Fruit fly (Drosophila melanogaster) whole organism, embryonic: ENCODE results near the gene Rab18.

ENCODE experiments used
- Adf1 ChIP-seq: fragments of 200-800 bp; sonication (Bioruptor generic); IDR thresholded peaks from 2 replicates; pipeline ENCODE4 v1.3.6; 2022; ENCODE audit warnings: missing biosample characterization, missing genetic modification characterization
- Antp ChIP-seq: fragments of 200-800 bp; sonication (Bioruptor generic); optimal IDR thresholded peaks from 3 replicates; lab custom pipeline; 2016; ENCODE audit warnings: missing biosample characterization, missing genetic modification characterization
- Asciz ChIP-seq: fragments of 200-800 bp; sonication (Bioruptor generic); optimal IDR thresholded peaks from 2 replicates; lab custom pipeline; 2017; ENCODE audit warnings: missing biosample characterization, mild to moderate bottlenecking, missing genetic modification characterization, missing genetic modification reagents
- Awh ChIP-seq: fragments of 200-800 bp; sonication (Bioruptor generic); IDR thresholded peaks from 2 replicates; pipeline ENCODE4, ENCODE4 v1.3.6; 2022; ENCODE audit warnings: missing biosample characterization, missing genetic modification characterization
- Bdp1 ChIP-seq: fragments of 200-800 bp; sonication (Bioruptor generic); optimal IDR thresholded peaks from 3 replicates; lab custom pipeline; 2016; ENCODE audit warnings: missing biosample characterization, missing genetic modification characterization
- CG10959 ChIP-seq: fragments of 200-800 bp; sonication (Bioruptor generic); IDR thresholded peaks from 2 replicates; pipeline ENCODE4 v1.3.6; 2022; ENCODE audit warnings: missing biosample characterization, missing genetic modification characterization
- CG11560 ChIP-seq: fragments of 200-800 bp; sonication (Bioruptor generic); IDR thresholded peaks from 3 replicates; pipeline ENCODE4 v1.3.6; 2022; ENCODE audit warnings: missing biosample characterization, missing genetic modification characterization
- CG12391 ChIP-seq: fragments of 200-800 bp; sonication (Bioruptor generic); optimal IDR thresholded peaks from 3 replicates; lab custom pipeline; 2018; ENCODE audit warnings: missing biosample characterization, mild to moderate bottlenecking, missing genetic modification characterization, moderate library complexity
- CG13296 ChIP-seq: fragments of 200-800 bp; sonication (Bioruptor generic); optimal IDR thresholded peaks from 3 replicates; lab custom pipeline; 2018; ENCODE audit warnings: missing biosample characterization, mild to moderate bottlenecking, missing genetic modification characterization
- CG14050 ChIP-seq: fragments of 200-800 bp; sonication (Bioruptor generic); IDR thresholded peaks from 3 replicates; pipeline ENCODE4 v1.3.6; 2022; ENCODE audit warnings: missing biosample characterization, missing genetic modification characterization
- CG14667 ChIP-seq: fragments of 200-800 bp; sonication (Bioruptor generic); IDR thresholded peaks from 2 replicates; pipeline ENCODE4 v1.3.6; 2022; ENCODE audit warnings: missing biosample characterization, missing genetic modification characterization
- CG15601 ChIP-seq: fragments of 200-800 bp; sonication (Bioruptor generic); optimal IDR thresholded peaks from 3 replicates; lab custom pipeline; 2019; ENCODE audit warnings: missing biosample characterization, mild to moderate bottlenecking, missing genetic modification characterization, moderate library complexity
- CG16813 ChIP-seq: fragments of 200-800 bp; sonication (Bioruptor generic); IDR thresholded peaks from 3 replicates; pipeline ENCODE4 v1.3.6; 2022; ENCODE audit warnings: missing biosample characterization, missing genetic modification characterization; ENCODE audit not compliant: partially characterized antibody
- CG17328 ChIP-seq: fragments of 200-800 bp; sonication (Bioruptor generic); IDR thresholded peaks from 2 replicates; pipeline ENCODE4 v1.3.6; 2022; ENCODE audit warnings: missing biosample characterization, missing genetic modification characterization
- CG18476 ChIP-seq: fragments of 200-800 bp; sonication (Bioruptor generic); optimal IDR thresholded peaks from 2 replicates; lab custom pipeline; 2016; ENCODE audit warnings: missing biosample characterization, mild to moderate bottlenecking, missing genetic modification characterization
- CG18619 ChIP-seq: fragments of 200-800 bp; sonication (Bioruptor generic); optimal IDR thresholded peaks from 3 replicates; lab custom pipeline; 2017; ENCODE audit warnings: missing biosample characterization, mild to moderate bottlenecking, missing genetic modification characterization
- CG2129 ChIP-seq: fragments of 200-800 bp; sonication (Bioruptor generic); IDR thresholded peaks from 2 replicates; pipeline ENCODE4 v1.3.6; 2022; ENCODE audit warnings: missing biosample characterization, missing genetic modification characterization; ENCODE audit not compliant: partially characterized antibody
- CG30403 ChIP-seq: fragments of 200-800 bp; sonication (Bioruptor generic); optimal IDR thresholded peaks from 3 replicates; lab custom pipeline; 2016; ENCODE audit warnings: missing biosample characterization, missing genetic modification characterization
- CG30431 ChIP-seq: fragments of 200-800 bp; sonication (Bioruptor generic); optimal IDR thresholded peaks from 2 replicates; lab custom pipeline; 2017; ENCODE audit warnings: missing biosample characterization, missing genetic modification characterization
- CG32532 ChIP-seq: fragments of 200-800 bp; sonication (Bioruptor generic); IDR thresholded peaks from 2 replicates; pipeline ENCODE4 v1.3.6; 2022; ENCODE audit warnings: missing biosample characterization, missing genetic modification characterization
- CG34422 ChIP-seq: fragments of 200-800 bp; sonication (Bioruptor generic); IDR thresholded peaks from 3 replicates; pipeline ENCODE4 v1.3.6; 2022; ENCODE audit warnings: missing biosample characterization, missing genetic modification characterization
- CG3838 ChIP-seq: fragments of 200-800 bp; sonication (Bioruptor generic); optimal IDR thresholded peaks from 3 replicates; lab custom pipeline; 2016; ENCODE audit warnings: missing biosample characterization, missing genetic modification characterization
- CG4820 ChIP-seq: fragments of 200-800 bp; sonication (Bioruptor generic); optimal IDR thresholded peaks from 3 replicates; lab custom pipeline; 2016; ENCODE audit warnings: missing biosample characterization, missing genetic modification characterization
- CG4854 ChIP-seq: fragments of 200-800 bp; sonication (Bioruptor generic); optimal IDR thresholded peaks from 2 replicates; lab custom pipeline; 2016; ENCODE audit warnings: missing biosample characterization, missing genetic modification characterization, inconsistent platforms
- CG6765 ChIP-seq: fragments of 200-800 bp; sonication (Bioruptor generic); optimal IDR thresholded peaks from 3 replicates; lab custom pipeline; 2017; ENCODE audit warnings: missing biosample characterization, mild to moderate bottlenecking, missing genetic modification characterization
- CG8290 ChIP-seq, 3 experiments: fragments of 200-800 bp; sonication (Bioruptor generic); optimal IDR thresholded peaks; 2 replicates each; lab custom pipeline; 2016 to 2019; ENCODE audit warnings: missing biosample characterization in 3 of 3, missing genetic modification characterization in 3 of 3, mild to moderate bottlenecking in 2 of 3, moderate library complexity in 1 of 3
- CG8388 ChIP-seq: fragments of 200-800 bp; sonication (Bioruptor generic); optimal IDR thresholded peaks from 2 replicates; lab custom pipeline; 2019; ENCODE audit warnings: missing biosample characterization, mild to moderate bottlenecking, missing genetic modification characterization, moderate library complexity
- Chrac-16 ChIP-seq: fragments of 200-800 bp; sonication (Bioruptor generic); optimal IDR thresholded peaks from 3 replicates; lab custom pipeline; 2016; ENCODE audit warnings: missing biosample characterization, missing genetic modification characterization
- Dip2 ChIP-seq: fragments of 200-800 bp; sonication (Bioruptor generic); IDR thresholded peaks from 2 replicates; pipeline ENCODE4 v1.3.6; 2022; ENCODE audit warnings: missing biosample characterization, missing genetic modification characterization
- Fer2 ChIP-seq: fragments of 200-800 bp; sonication (Bioruptor generic); optimal IDR thresholded peaks from 2 replicates; lab custom pipeline; 2018; ENCODE audit warnings: missing biosample characterization, mild to moderate bottlenecking, missing genetic modification characterization, moderate library complexity
- HHEX ChIP-seq: fragments of 200-800 bp; sonication (Bioruptor generic); optimal IDR thresholded peaks from 3 replicates; lab custom pipeline; 2017; ENCODE audit warnings: missing biosample characterization, mild to moderate bottlenecking, missing genetic modification characterization, missing genetic modification reagents
- Hsf ChIP-seq: fragments of 200-800 bp; sonication (Bioruptor generic); optimal IDR thresholded peaks from 3 replicates; lab custom pipeline; 2016; ENCODE audit warnings: missing biosample characterization, missing genetic modification characterization
- Max ChIP-seq: fragments of 200-800 bp; sonication (Bioruptor generic); optimal IDR thresholded peaks from 2 replicates; lab custom pipeline; 2016; ENCODE audit warnings: missing biosample characterization, mild to moderate bottlenecking, missing genetic modification characterization
- Mrtf ChIP-seq: fragments of 200-800 bp; sonication (Bioruptor generic); IDR thresholded peaks from 3 replicates; pipeline ENCODE4 v1.3.6; 2022; ENCODE audit warnings: missing biosample characterization, missing genetic modification characterization
- Neu2 ChIP-seq: fragments of 200-800 bp; sonication (Bioruptor generic); optimal IDR thresholded peaks from 3 replicates; lab custom pipeline; 2016; ENCODE audit warnings: missing biosample characterization, missing genetic modification characterization, borderline replicate concordance
- Six4 ChIP-seq: fragments of 200-800 bp; sonication (Bioruptor generic); optimal IDR thresholded peaks from 2 replicates; lab custom pipeline; 2016; ENCODE audit warnings: missing biosample characterization, missing genetic modification characterization
- Spps ChIP-seq: fragments of 200-800 bp; sonication (Bioruptor generic); optimal IDR thresholded peaks from 2 replicates; lab custom pipeline; 2018; ENCODE audit warnings: missing biosample characterization, mild to moderate bottlenecking, missing genetic modification characterization
- chn ChIP-seq: fragments of 200-800 bp; sonication (Bioruptor generic); optimal IDR thresholded peaks from 2 replicates; lab custom pipeline; 2016; ENCODE audit warnings: missing biosample characterization, missing genetic modification characterization
- da ChIP-seq: fragments of 200-800 bp; sonication (Bioruptor generic); optimal IDR thresholded peaks from 2 replicates; lab custom pipeline; 2016; ENCODE audit warnings: missing biosample characterization, missing genetic modification characterization
- disco-r ChIP-seq: fragments of 200-800 bp; sonication (Bioruptor generic); optimal IDR thresholded peaks from 2 replicates; lab custom pipeline; 2016; ENCODE audit warnings: missing biosample characterization, missing genetic modification characterization
- emc ChIP-seq: fragments of 200-800 bp; sonication (Bioruptor generic); optimal IDR thresholded peaks from 2 replicates; lab custom pipeline; 2016; ENCODE audit warnings: missing biosample characterization, missing genetic modification characterization
- eve ChIP-seq, 2 experiments: fragments of >200 bp; optimal IDR thresholded peaks; 2 replicates each; lab custom pipeline; 2017; ENCODE audit warnings: missing biosample characterization in 2 of 2, missing genetic modification characterization in 2 of 2
- gce ChIP-seq: fragments of 200-800 bp; sonication (Bioruptor generic); IDR thresholded peaks from 3 replicates; pipeline ENCODE4 v1.3.6; 2022; ENCODE audit warnings: missing biosample characterization, missing genetic modification characterization
- insv ChIP-seq, 2 experiments: fragments of 200-800 bp; sonication (Bioruptor generic); optimal IDR thresholded peaks; 3 replicates each; lab custom pipeline; 2016 to 2018; ENCODE audit warnings: missing biosample characterization in 2 of 2, missing genetic modification characterization in 2 of 2
- lmd ChIP-seq: fragments of 200-800 bp; sonication (Bioruptor generic); IDR thresholded peaks from 2 replicates; pipeline ENCODE4 v1.3.6; 2022; ENCODE audit warnings: missing biosample characterization, missing genetic modification characterization
- odd ChIP-seq: fragments of 200-800 bp; sonication (Bioruptor generic); optimal IDR thresholded peaks from 2 replicates; lab custom pipeline; 2017; ENCODE audit warnings: missing biosample characterization, mild to moderate bottlenecking, missing genetic modification characterization
- slbo ChIP-seq: fragments of 200-800 bp; sonication (Bioruptor generic); IDR thresholded peaks from 2 replicates; pipeline ENCODE4 v1.3.6; 2022; ENCODE audit warnings: missing biosample characterization, missing genetic modification characterization
- stc ChIP-seq: fragments of 200-800 bp; sonication (Bioruptor generic); IDR thresholded peaks from 2 replicates; pipeline ENCODE4 v1.3.6; 2022; ENCODE audit warnings: missing biosample characterization, missing genetic modification characterization
- tll ChIP-seq, 2 experiments: fragments of 200-800 bp in 1 of 2; fragments of >200 bp in 1 of 2; sonication (Bioruptor generic) in 1 of 2; optimal IDR thresholded peaks; 2 replicates each; lab custom pipeline; 2017 to 2019; ENCODE audit warnings: missing biosample characterization in 2 of 2, missing genetic modification characterization in 2 of 2, mild to moderate bottlenecking in 1 of 2, moderate library complexity in 1 of 2
- tup ChIP-seq: fragments of 200-800 bp; sonication (Bioruptor generic); optimal IDR thresholded peaks from 2 replicates; lab custom pipeline; 2016; ENCODE audit warnings: missing biosample characterization, mild to moderate bottlenecking, missing genetic modification characterization, moderate library complexity
- unpg ChIP-seq: fragments of 200-800 bp; sonication (Bioruptor generic); optimal IDR thresholded peaks from 3 replicates; lab custom pipeline; 2018; ENCODE audit warnings: missing biosample characterization, mild to moderate bottlenecking, missing genetic modification characterization, moderate library complexity

Rab18 gene

DNA sequence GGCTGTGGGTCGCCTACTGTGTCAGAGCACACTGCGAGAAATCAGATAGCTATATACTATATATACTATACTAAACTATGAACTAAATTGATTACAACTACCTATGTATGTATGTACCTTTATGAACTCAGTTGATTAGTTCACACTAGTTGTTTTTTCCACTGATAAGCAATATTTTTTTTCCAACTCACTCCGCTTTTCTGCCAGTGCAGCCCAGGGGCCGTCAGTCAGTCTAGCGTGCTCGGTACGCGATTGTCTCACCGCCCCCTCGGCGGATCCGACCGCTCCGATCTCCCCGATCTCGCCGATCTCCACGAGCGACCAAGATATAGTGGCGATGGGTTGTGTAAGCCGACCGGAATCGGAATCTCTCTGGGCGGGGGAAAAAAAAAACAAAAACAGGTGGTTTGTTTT is 34.3 kb upstream of the Rab18 start (continued):
- TF ChIP-seq CG13296 (GFP tag; lab: Kevin White, UChicago), result peak; percentile 80
- TF ChIP-seq HHEX (GFP tag; lab: Kevin White, UChicago), result peak; percentile 87
- peak; percentile 92 for TF ChIP-seq CG34422 (GFP tag; lab: Robert Waterston, UW)
- TF ChIP-seq unpg (GFP tag; lab: Kevin White, UChicago), result peak; percentile 86
- peak; percentile 46 for TF ChIP-seq CG4854 (GFP tag; lab: Kevin White, UChicago)
- TF ChIP-seq Hsf (GFP tag; lab: Kevin White, UChicago), result peak; percentile 68
- peak; percentile 22 for TF ChIP-seq chn
- peak; percentile 64 for TF ChIP-seq CG8388 (GFP tag; lab: Kevin White, UChicago)
- peak; percentile 19 for TF ChIP-seq Bdp1 (GFP tag; lab: Kevin White, UChicago)
- peak; percentile 41; the same call in 1 of the 2 replicates for TF ChIP-seq Dip2
- peak; percentile 77 for TF ChIP-seq CG14667
- peak; percentile 77 for TF ChIP-seq CG17328
- no peak for TF ChIP-seq eve (GFP tag; optimal IDR thresholded peaks at IDR 0.05; lab: Kevin White, UChicago)
- TF ChIP-seq CG2129, result no peak
- TF ChIP-seq Antp (GFP tag; lab: Kevin White, UChicago), result peak; percentile 60
- no peak for TF ChIP-seq CG8290 (GFP tag; optimal IDR thresholded peaks at IDR 0.05; lab: Kevin White, UChicago)
- peak in 1 of 2 experiments; percentile 92 for TF ChIP-seq CG8290 (tag; optimal IDR thresholded peaks at IDR 0.05; lab: Kevin White, UChicago)
- TF ChIP-seq CG18476, result peak; percentile 75
- peak; percentile 73 for TF ChIP-seq Max (GFP tag; lab: Kevin White, UChicago)
- TF ChIP-seq CG12391 (tag; lab: Kevin White, UChicago), result peak; percentile 80
- peak; percentile 79 for TF ChIP-seq Asciz (GFP tag; lab: Kevin White, UChicago)
- no peak for TF ChIP-seq insv (GFP tag; optimal IDR thresholded peaks at IDR 0.05; lab: Kevin White, UChicago)
- peak; percentile 68 for TF ChIP-seq CG6765
- peak; percentile 86 for TF ChIP-seq Mrtf (GFP tag; lab: Robert Waterston, UW)
- peak; percentile 74 for TF ChIP-seq odd (GFP tag; lab: Kevin White, UChicago)
- TF ChIP-seq disco-r (GFP tag; lab: Kevin White, UChicago), result peak; percentile 30
- peak; percentile 96 for TF ChIP-seq CG32532
- peak; percentile 89 for TF ChIP-seq slbo (GFP tag; lab: Robert Waterston, UW)
- TF ChIP-seq CG10959 (GFP tag; lab: Robert Waterston, UW), result peak; percentile 47
- TF ChIP-seq lmd, result peak; percentile 92
- peak; percentile 83 for TF ChIP-seq CG30403
- peak; percentile 84 for TF ChIP-seq CG4820 (GFP tag; lab: Kevin White, UChicago)
- no peak for TF ChIP-seq CG15601 (tag; lab: Kevin White, UChicago)
- TF ChIP-seq CG14050 (GFP tag; lab: Robert Waterston, UW), result peak; percentile 74
- no peak for TF ChIP-seq Spps (tag; lab: Kevin White, UChicago)
- no peak for TF ChIP-seq da
- peak; percentile 93 for TF ChIP-seq Awh (GFP tag; lab: Robert Waterston, UW)
- peak; percentile 62 for TF ChIP-seq CG18619 (GFP tag; lab: Kevin White, UChicago)
- TF ChIP-seq CG16813 (GFP tag; lab: Robert Waterston, UW), result no peak
- peak; percentile 48 for TF ChIP-seq CG30431 (GFP tag; lab: Kevin White, UChicago)
- peak; percentile 65 for TF ChIP-seq tup (GFP tag; lab: Kevin White, UChicago)
- peak; percentile 87 for TF ChIP-seq gce (GFP tag; lab: Robert Waterston, UW)
- TF ChIP-seq Adf1 (GFP tag; lab: Robert Waterston, UW), result peak; percentile 55
- TF ChIP-seq Six4 (GFP tag; lab: Kevin White, UChicago), result peak; percentile 62
- TF ChIP-seq Fer2 (tag; lab: Kevin White, UChicago), result peak; percentile 47
- TF ChIP-seq tll (GFP tag; optimal IDR thresholded peaks at IDR 0.05; lab: Kevin White, UChicago), result no peak
- peak; percentile 88 for TF ChIP-seq stc (GFP tag; lab: Robert Waterston, UW)
- peak; percentile 79; the same call in 2 of the 3 replicates for TF ChIP-seq CG11560 (tag; lab: Robert Waterston, UW)
- peak; percentile 23 for TF ChIP-seq CG3838 (GFP tag; lab: Kevin White, UChicago)
- TF ChIP-seq Chrac-16 (GFP tag; lab: Kevin White, UChicago), result peak; percentile 64
- peak; percentile 47 for TF ChIP-seq emc (GFP tag; lab: Kevin White, UChicago)
- TF ChIP-seq Neu2 (GFP tag; lab: Kevin White, UChicago), result no peak
